Fruit fly (Drosophila melanogaster) whole organism, adult: ENCODE measurements around the gene UQCR-C2.
A peak's percentile ranks its signal among the peaks of the same experiment; 100 is the strongest.

Experiments used
- CG14711 ChIP-seq: fragments of 200-800 bp; sonication (Bioruptor generic); optimal IDR thresholded peaks from 2 replicates; lab custom pipeline; 2018; ENCODE audit warnings: missing biosample characterization, mild to moderate bottlenecking, missing genetic modification characterization, moderate library complexity
- ovo ChIP-seq: fragments of 200-800 bp; sonication (Bioruptor generic); optimal IDR thresholded peaks from 2 replicates; lab custom pipeline; 2016; ENCODE audit warnings: missing biosample characterization, missing genetic modification characterization
- pad ChIP-seq: fragments of 200-800 bp; sonication (Bioruptor generic); optimal IDR thresholded peaks from 3 replicates; lab custom pipeline; 2017; ENCODE audit warnings: missing biosample characterization, missing genetic modification characterization, mild to moderate bottlenecking, moderate library complexity, missing genetic modification reagents

DNA sequence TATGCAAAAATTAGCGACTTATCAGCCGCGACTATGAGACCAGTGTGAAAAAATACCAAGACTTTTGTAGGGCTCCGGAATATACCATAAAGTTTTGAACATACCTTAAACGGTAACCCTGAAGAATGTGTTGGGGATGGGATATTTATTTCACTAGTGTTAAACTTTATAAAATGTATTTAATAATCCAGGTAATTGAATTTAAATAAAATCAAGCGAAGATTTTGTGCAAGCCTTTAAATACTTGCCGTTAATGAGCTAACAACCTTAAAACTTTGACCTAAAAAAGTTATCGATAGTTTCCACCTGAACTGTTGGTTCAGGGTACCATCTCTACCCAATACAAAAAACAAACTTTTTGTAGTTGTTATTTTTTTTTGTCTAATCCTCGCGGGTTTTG lies 28.2 kb downstream of the UQCR-C2 start, which contains the start of gene CG4101:
- TF ChIP-seq pad (GFP tag; lab: Kevin White, UChicago), result peak; percentile 66
- peak; percentile 81 for TF ChIP-seq ovo (GFP tag; lab: Kevin White, UChicago)
- TF ChIP-seq CG14711 (tag; lab: Kevin White, UChicago), result peak; percentile 96
